Worm (Caenorhabditis elegans): Measurements from ENCODE around the gene C06B8.3.

C06B8.3 gene

ce11 chrV:15503603-15504002, 19.2 kb upstream of the C06B8.3 start:
- TF ChIP-seq ceh-31 (tag; optimal IDR thresholded peaks at IDR 0.05): no peak
- TF ChIP-seq npax-4 (tag; optimal IDR thresholded peaks at IDR 0.05): no peak
- no peak for TF ChIP-seq pros-1 (tag; optimal IDR thresholded peaks at IDR 0.05)

ce11 chrV:15499099-15499498, 14.7 kb upstream of the C06B8.3 start:
- no peak for TF ChIP-seq che-1 (tag; optimal IDR thresholded peaks at IDR 0.05)
- no peak for TF ChIP-seq ceh-31 (tag; optimal IDR thresholded peaks at IDR 0.05)
- TF ChIP-seq fax-1 (tag; optimal IDR thresholded peaks at IDR 0.05): no peak
- no peak for TF ChIP-seq pag-3 (tag; optimal IDR thresholded peaks at IDR 0.05; ENCODE audit: borderline replicate concordance)
- no peak for TF ChIP-seq npax-4 (tag; optimal IDR thresholded peaks at IDR 0.05)
- TF ChIP-seq unc-55 (GFP tag; optimal IDR thresholded peaks at IDR 0.05): no peak
- TF ChIP-seq nhr-11 (tag; optimal IDR thresholded peaks at IDR 0.05): no peak
- no peak for TF ChIP-seq ceh-48 (tag; optimal IDR thresholded peaks at IDR 0.05)
- no peak for TF ChIP-seq zip-5 (tag; optimal IDR thresholded peaks at IDR 0.05)
- no peak for TF ChIP-seq nfya-1 (tag; optimal IDR thresholded peaks at IDR 0.05)
- no peak for TF ChIP-seq F13H6.1 (tag; optimal IDR thresholded peaks at IDR 0.05)
- TF ChIP-seq ceh-24 (tag; optimal IDR thresholded peaks at IDR 0.05): no peak
- TF ChIP-seq rnt-1 (tag; optimal IDR thresholded peaks at IDR 0.05): no peak
- TF ChIP-seq ceh-30 (tag; optimal IDR thresholded peaks at IDR 0.05): no peak
- no peak for TF ChIP-seq ceh-2 (tag; optimal IDR thresholded peaks at IDR 0.05)

ce11 chrV:15498434-15498833, 14.0 kb upstream of the C06B8.3 start, which contains the start of gene C06B8.7:
Gene C06B8.7 (plus strand): TSS chrV:15498734.
- no peak for TF ChIP-seq dve-1 (tag; optimal IDR thresholded peaks at IDR 0.05)

ce11 chrV:15497731-15498130, 13.3 kb upstream of the C06B8.3 start:
- TF ChIP-seq elt-2 (tag; optimal IDR thresholded peaks at IDR 0.05): peak; percentile 77
- TF ChIP-seq pros-1 (tag; optimal IDR thresholded peaks at IDR 0.05): peak; percentile 9
- TF ChIP-seq ceh-22 (tag; optimal IDR thresholded peaks at IDR 0.05): no peak
- no peak for TF ChIP-seq hlh-6 (tag; optimal IDR thresholded peaks at IDR 0.05)
- no peak for TF ChIP-seq ama-1 (optimal IDR thresholded peaks at IDR 0.05)
- no peak for TF ChIP-seq nhr-232 (tag; optimal IDR thresholded peaks at IDR 0.05)
- no peak for TF ChIP-seq lim-6 (tag; optimal IDR thresholded peaks at IDR 0.05)
- TF ChIP-seq hlh-13 (GFP tag; optimal IDR thresholded peaks at IDR 0.05): no peak
- no peak for TF ChIP-seq pqm-1 (tag; optimal IDR thresholded peaks at IDR 0.05)
- no peak for TF ChIP-seq F13H6.1 (tag; optimal IDR thresholded peaks at IDR 0.05)
- TF ChIP-seq ets-4 (tag; optimal IDR thresholded peaks at IDR 0.05): peak; percentile 15
- TF ChIP-seq nfya-1 (tag; optimal IDR thresholded peaks at IDR 0.05): peak; percentile 46
- no peak for TF ChIP-seq unc-86 (tag; optimal IDR thresholded peaks at IDR 0.05)
- no peak for TF ChIP-seq fkh-6 (tag; optimal IDR thresholded peaks at IDR 0.05)
- TF ChIP-seq ceh-2 (tag; optimal IDR thresholded peaks at IDR 0.05): peak; percentile 8
- peak; percentile 63 for TF ChIP-seq tbx-2 (tag; optimal IDR thresholded peaks at IDR 0.05)
- TF ChIP-seq ceh-14 (tag; optimal IDR thresholded peaks at IDR 0.05): no peak
- peak; percentile 58 for TF ChIP-seq hlh-30 (tag; optimal IDR thresholded peaks at IDR 0.05; ENCODE audit: insufficient read depth)
- TF ChIP-seq C38D4.7 (GFP tag; optimal IDR thresholded peaks at IDR 0.05): no peak
- peak; percentile 48 for TF ChIP-seq ceh-34 (tag; optimal IDR thresholded peaks at IDR 0.05)

- TF ChIP-seq elt-2 (tag; optimal IDR thresholded peaks at IDR 0.05) (no peak), ama-1 (optimal IDR thresholded peaks at IDR 0.05) (no peak)
These were observed 10.7 kb upstream of the C06B8.3 start, which contains the start of gene srh-219 for ce11 chrV:15495169-15495568. Gene srh-219 (plus strand): TSS chrV:15495469.

ce11 chrV:15493680-15494079, 9.2 kb upstream of the C06B8.3 start, which contains the start of gene srh-218:
Gene srh-218 (plus strand): TSS chrV:15493980.
- TF ChIP-seq C38D4.7 (GFP tag; optimal IDR thresholded peaks at IDR 0.05) (no peak), hlh-13 (GFP tag; optimal IDR thresholded peaks at IDR 0.05) (no peak), fax-1 (tag; optimal IDR thresholded peaks at IDR 0.05) (no peak), lim-6 (tag; optimal IDR thresholded peaks at IDR 0.05) (no peak), Y22D7AL.16 (tag; optimal IDR thresholded peaks at IDR 0.05) (no peak), pha-4 (tag; optimal IDR thresholded peaks at IDR 0.05) (no peak), unc-86 (tag; optimal IDR thresholded peaks at IDR 0.05) (no peak), lin-11 (tag; optimal IDR thresholded peaks at IDR 0.05) (no peak), pax-1 (tag; optimal IDR thresholded peaks at IDR 0.05) (no peak), npax-4 (tag; optimal IDR thresholded peaks at IDR 0.05) (no peak)
